Worm (Caenorhabditis elegans) whole organism, young adult: ENCODE measurements around the gene lim-6.

Experiments used
- F52B5.7 ChIP-seq: sonication (generic microtip); optimal IDR thresholded peaks from 2 replicates; lab custom pipeline; 2016; ENCODE audit warnings: mild to moderate bottlenecking, missing genetic modification characterization, missing compliant biosample characterization
- Y53G8AR.9 ChIP-seq: fragments of 200-800 bp; sonication (Bioruptor generic); conservative IDR thresholded peaks from 2 replicates; pipeline ENCODE4 v1.3.6; 2022; ENCODE audit warnings: missing genetic modification reagents, missing genetic modification characterization, missing compliant biosample characterization
- ama-1 ChIP-seq, 3 experiments: fragments of 150-350 bp in 1 of 3; sonication (generic microtip) in 2 of 3; optimal IDR thresholded peaks; 2 replicates each; lab custom pipeline; 2014 to 2018; ENCODE audit warnings: missing biosample characterization in 2 of 3, missing genetic modification characterization in 2 of 3, missing genetic modification reagents in 2 of 3
- aptf-3 ChIP-seq: fragments of 200-800 bp; sonication (Bioruptor generic); IDR thresholded peaks from 2 replicates; pipeline ENCODE4 v1.3.6; 2022; ENCODE audit warnings: missing genetic modification characterization, missing compliant biosample characterization
- cebp-2 ChIP-seq: fragments of 200-800 bp; sonication (Bioruptor generic); IDR thresholded peaks from 2 replicates; pipeline ENCODE4 v1.3.6; 2022; ENCODE audit warnings: missing genetic modification characterization, missing compliant biosample characterization
- ceh-40 ChIP-seq: fragments of 200-800 bp; sonication (Bioruptor generic); IDR thresholded peaks from 2 replicates; pipeline ENCODE4 v1.3.6; 2022; ENCODE audit warnings: missing genetic modification characterization, missing compliant biosample characterization
- tbp1 ChIP-seq: fragments of 200-800 bp; sonication (Bioruptor generic); optimal IDR thresholded peaks from 2 replicates; lab custom pipeline; 2018; ENCODE audit warnings: mild to moderate bottlenecking, missing genetic modification characterization, missing compliant biosample characterization
- ztf-26 ChIP-seq: sonication (generic microtip); optimal IDR thresholded peaks from 2 replicates; lab custom pipeline; 2017; ENCODE audit warnings: missing genetic modification characterization, missing compliant biosample characterization

ce11 chrX:1088048-1088447, 15.8 kb downstream of the lim-6 start, which contains the start of gene rei-2:
- no peak for TF ChIP-seq ama-1 (optimal IDR thresholded peaks at IDR 0.05; lab: Kevin White, UChicago)
- no peak for TF ChIP-seq ama-1 (GFP tag; optimal IDR thresholded peaks at IDR 0.05; lab: Kevin White, UChicago)
- TF ChIP-seq ceh-40 (GFP tag; lab: Robert Waterston, UW): no peak
- TF ChIP-seq tbp1 (GFP tag; lab: Kevin White, UChicago): no peak
- no peak for TF ChIP-seq ztf-26
- no peak for TF ChIP-seq Y53G8AR.9
- TF ChIP-seq aptf-3: no peak
- no peak for TF ChIP-seq F52B5.7 (tag; lab: Kevin White, UChicago)
- TF ChIP-seq cebp-2 (GFP tag; lab: Robert Waterston, UW): no peak
